Worm (Caenorhabditis elegans): ENCODE data around the gene ttr-36.

ce11 chrX:6468499-6468898 is 42.2 kb upstream of the ttr-36 start, which contains the start of gene C15B12.9:
- TF ChIP-seq elt-3 (tag; optimal IDR thresholded peaks at IDR 0.05), result no peak
- no peak for TF ChIP-seq fkh-10 (GFP tag; optimal IDR thresholded peaks at IDR 0.05)
- no peak for TF ChIP-seq aha-1 (tag; optimal IDR thresholded peaks at IDR 0.05)
- no peak for TF ChIP-seq hlh-17 (GFP tag; optimal IDR thresholded peaks at IDR 0.05; ENCODE audit: borderline replicate concordance)
- no peak for TF ChIP-seq elt-2 (tag; optimal IDR thresholded peaks at IDR 0.05)
- TF ChIP-seq nhr-237 (tag; optimal IDR thresholded peaks at IDR 0.05), result no peak
- TF ChIP-seq lsy-2 (tag; optimal IDR thresholded peaks at IDR 0.05), result no peak
- no peak for TF ChIP-seq lin-13 (GFP tag; optimal IDR thresholded peaks at IDR 0.05)
